Fruit fly (Drosophila melanogaster) whole organism, prepupa: ENCODE data around the gene Lgr3.

Source experiments
- Blimp-1 ChIP-seq: fragments of 200-800 bp; sonication (Bioruptor generic); optimal IDR thresholded peaks from 3 replicates; lab custom pipeline; 2017; ENCODE audit warnings: missing biosample characterization, missing genetic modification characterization, mild to moderate bottlenecking, moderate library complexity, missing genetic modification reagents
- CG10631 ChIP-seq: fragments of 200-800 bp; sonication (Bioruptor generic); optimal IDR thresholded peaks from 2 replicates; lab custom pipeline; 2016; ENCODE audit warnings: missing biosample characterization, missing genetic modification characterization
- CG10669 ChIP-seq: fragments of 200-800 bp; sonication (Bioruptor generic); optimal IDR thresholded peaks from 3 replicates; lab custom pipeline; 2018; ENCODE audit warnings: missing biosample characterization, mild to moderate bottlenecking, missing genetic modification characterization, moderate library complexity
- CG11294 ChIP-seq: fragments of 200-800 bp; sonication (Bioruptor generic); IDR thresholded peaks from 2 replicates; pipeline ENCODE4 v1.3.6; 2022; ENCODE audit warnings: missing biosample characterization, missing genetic modification characterization
- CG11762 ChIP-seq: fragments of 200-800 bp; sonication (Bioruptor generic); optimal IDR thresholded peaks from 3 replicates; lab custom pipeline; 2016; ENCODE audit warnings: missing biosample characterization, missing genetic modification characterization; ENCODE audit not compliant: insufficient read depth
- CG11902 ChIP-seq: fragments of 200-800 bp; sonication (Bioruptor generic); optimal IDR thresholded peaks from 3 replicates; lab custom pipeline; 2016; ENCODE audit warnings: missing biosample characterization, missing genetic modification characterization
- CG15336 ChIP-seq: fragments of 200-800 bp; sonication (Bioruptor generic); IDR thresholded peaks from 2 replicates; pipeline ENCODE4 v1.3.6; 2022; ENCODE audit warnings: missing biosample characterization, missing genetic modification characterization
- CG1621 ChIP-seq: fragments of 200-800 bp; sonication (Bioruptor generic); optimal IDR thresholded peaks from 3 replicates; lab custom pipeline; 2018; ENCODE audit warnings: missing biosample characterization, mild to moderate bottlenecking, missing genetic modification characterization
- CG16779 ChIP-seq: fragments of 200-800 bp; sonication (Bioruptor generic); optimal IDR thresholded peaks from 3 replicates; lab custom pipeline; 2017; ENCODE audit warnings: missing biosample characterization, mild to moderate bottlenecking, missing genetic modification characterization
- CG3032 ChIP-seq: fragments of 200-800 bp; optimal IDR thresholded peaks from 2 replicates; lab custom pipeline; 2019; ENCODE audit warnings: missing biosample characterization, mild to moderate bottlenecking, missing genetic modification characterization, moderate library complexity
- CG31627 ChIP-seq: fragments of 200-800 bp; sonication (Bioruptor generic); optimal IDR thresholded peaks from 3 replicates; lab custom pipeline; 2016; ENCODE audit warnings: missing biosample characterization, missing genetic modification characterization
- CG32006 ChIP-seq: fragments of 200-800 bp; sonication (Bioruptor generic); optimal IDR thresholded peaks from 3 replicates; lab custom pipeline; 2017; ENCODE audit warnings: missing biosample characterization, mild to moderate bottlenecking, missing genetic modification characterization
- CG34406 ChIP-seq: fragments of 200-800 bp; sonication (Bioruptor generic); optimal IDR thresholded peaks from 3 replicates; lab custom pipeline; 2016; ENCODE audit warnings: missing biosample characterization, missing genetic modification characterization
- CG3919 ChIP-seq: fragments of 200-800 bp; sonication (Bioruptor generic); optimal IDR thresholded peaks from 3 replicates; lab custom pipeline; 2016; ENCODE audit warnings: missing biosample characterization, missing genetic modification characterization
- CG4318 ChIP-seq: fragments of 200-800 bp; sonication (Bioruptor generic); optimal IDR thresholded peaks from 3 replicates; lab custom pipeline; 2017; ENCODE audit warnings: missing biosample characterization, mild to moderate bottlenecking, missing genetic modification characterization
- CG6163 ChIP-seq: fragments of 200-800 bp; sonication (Bioruptor generic); IDR thresholded peaks from 3 replicates; pipeline ENCODE4 v1.3.6; 2022; ENCODE audit warnings: missing biosample characterization, missing genetic modification characterization
- CG6276 ChIP-seq: fragments of 200-800 bp; sonication (Bioruptor generic); optimal IDR thresholded peaks from 2 replicates; lab custom pipeline; 2017; ENCODE audit warnings: missing biosample characterization, mild to moderate bottlenecking, missing genetic modification characterization
- CG6792 ChIP-seq: fragments of 200-800 bp; sonication (Bioruptor generic); optimal IDR thresholded peaks from 3 replicates; lab custom pipeline; 2016; ENCODE audit warnings: missing biosample characterization, missing genetic modification characterization
- CG6808 ChIP-seq: fragments of 200-800 bp; sonication (Bioruptor generic); optimal IDR thresholded peaks from 3 replicates; lab custom pipeline; 2017; ENCODE audit warnings: missing biosample characterization, missing genetic modification characterization, mild to moderate bottlenecking, moderate library complexity, missing genetic modification reagents
- CG6854 ChIP-seq: fragments of 200-800 bp; sonication (Bioruptor generic); optimal IDR thresholded peaks from 2 replicates; lab custom pipeline; 2017; ENCODE audit warnings: missing biosample characterization, mild to moderate bottlenecking, missing genetic modification characterization
- CG7368 ChIP-seq: fragments of 200-800 bp; sonication (Bioruptor generic); optimal IDR thresholded peaks from 3 replicates; lab custom pipeline; 2016; ENCODE audit warnings: missing biosample characterization, missing genetic modification characterization
- CG8319 ChIP-seq: fragments of 200-800 bp; sonication (Bioruptor generic); optimal IDR thresholded peaks from 3 replicates; lab custom pipeline; 2016; ENCODE audit warnings: missing biosample characterization, missing genetic modification characterization
- CG8632 ChIP-seq: fragments of 200-800 bp; sonication (Bioruptor generic); optimal IDR thresholded peaks from 3 replicates; lab custom pipeline; 2016; ENCODE audit warnings: missing biosample characterization, missing genetic modification characterization
- Eip75B ChIP-seq: fragments of 200-800 bp; sonication (Bioruptor generic); optimal IDR thresholded peaks from 3 replicates; lab custom pipeline; 2016; ENCODE audit warnings: missing biosample characterization, missing genetic modification characterization
- Eip78C ChIP-seq: fragments of 200-800 bp; sonication (Bioruptor generic); peaks from one replicate; lab custom pipeline; 2016; ENCODE audit warnings: missing biosample characterization, missing genetic modification characterization
- Eip93F ChIP-seq: fragments of 200-800 bp; sonication (Bioruptor generic); optimal IDR thresholded peaks from 2 replicates; lab custom pipeline; 2016; ENCODE audit warnings: missing biosample characterization, mild to moderate bottlenecking, missing genetic modification characterization
- Ets21C ChIP-seq: fragments of 200-800 bp; sonication (Bioruptor generic); optimal IDR thresholded peaks from 3 replicates; lab custom pipeline; 2016; ENCODE audit warnings: missing biosample characterization, missing genetic modification characterization
- Hr38 ChIP-seq: sonication (Bioruptor generic); optimal IDR thresholded peaks from 2 replicates; lab custom pipeline; 2016; ENCODE audit warnings: missing biosample characterization, missing genetic modification characterization
- Hr39 ChIP-seq: fragments of 200-800 bp; sonication (Bioruptor generic); optimal IDR thresholded peaks from 2 replicates; lab custom pipeline; 2016; ENCODE audit warnings: missing biosample characterization, missing genetic modification characterization
- Hr4 ChIP-seq: fragments of 200-800 bp; sonication (Bioruptor generic); optimal IDR thresholded peaks from 3 replicates; lab custom pipeline; 2016; ENCODE audit warnings: missing biosample characterization, missing genetic modification characterization
- Met ChIP-seq: fragments of 200-800 bp; sonication (Bioruptor generic); optimal IDR thresholded peaks from 3 replicates; lab custom pipeline; 2016; ENCODE audit warnings: missing biosample characterization, missing genetic modification characterization
- OdsH ChIP-seq: fragments of 200-800 bp; sonication (Bioruptor generic); optimal IDR thresholded peaks from 3 replicates; lab custom pipeline; 2016; ENCODE audit warnings: missing biosample characterization, missing genetic modification characterization
- Smox ChIP-seq: fragments of 200-800 bp; sonication (Bioruptor generic); optimal IDR thresholded peaks from 3 replicates; lab custom pipeline; 2016; ENCODE audit warnings: missing biosample characterization, missing genetic modification characterization
- Sox102F ChIP-seq: fragments of 200-800 bp; sonication (Bioruptor generic); optimal IDR thresholded peaks from 2 replicates; lab custom pipeline; 2016; ENCODE audit warnings: missing biosample characterization, mild to moderate bottlenecking, missing genetic modification characterization
- Sox14 ChIP-seq: fragments of 200-800 bp; sonication (Bioruptor generic); optimal IDR thresholded peaks from 3 replicates; lab custom pipeline; 2016; ENCODE audit warnings: missing biosample characterization, missing genetic modification characterization
- Sox15 ChIP-seq: fragments of 200-800 bp; sonication (Bioruptor generic); optimal IDR thresholded peaks from 3 replicates; lab custom pipeline; 2016; ENCODE audit warnings: missing biosample characterization, missing genetic modification characterization
- acj6 ChIP-seq: fragments of 200-800 bp; sonication (Bioruptor generic); optimal IDR thresholded peaks from 3 replicates; lab custom pipeline; 2016; ENCODE audit warnings: missing biosample characterization, missing genetic modification characterization
- dac ChIP-seq: fragments of 200-800 bp; sonication (Bioruptor generic); optimal IDR thresholded peaks from 2 replicates; lab custom pipeline; 2017; ENCODE audit warnings: missing biosample characterization, mild to moderate bottlenecking, missing genetic modification characterization
- dsx ChIP-seq: fragments of 200-800 bp; optimal IDR thresholded peaks from 3 replicates; lab custom pipeline; 2019; ENCODE audit warnings: missing biosample characterization, mild to moderate bottlenecking, missing genetic modification characterization, moderate library complexity; ENCODE audit not compliant: poor library complexity, severe bottlenecking
- eg ChIP-seq: fragments of 200-800 bp; sonication (Bioruptor generic); IDR thresholded peaks from 3 replicates; pipeline ENCODE4 v1.3.6; 2022; ENCODE audit warnings: missing biosample characterization, missing genetic modification characterization
- esn ChIP-seq: fragments of 200-800 bp; sonication (Bioruptor generic); optimal IDR thresholded peaks from 2 replicates; lab custom pipeline; 2016; ENCODE audit warnings: missing biosample characterization, mild to moderate bottlenecking, missing genetic modification characterization, moderate library complexity
- fd59A ChIP-seq: fragments of 200-800 bp; sonication (Bioruptor generic); optimal IDR thresholded peaks from 2 replicates; lab custom pipeline; 2017; ENCODE audit warnings: missing biosample characterization, mild to moderate bottlenecking, missing genetic modification characterization, missing genetic modification reagents
- fd85E ChIP-seq: fragments of 200-800 bp; sonication (Bioruptor generic); optimal IDR thresholded peaks from 3 replicates; lab custom pipeline; 2016; ENCODE audit warnings: missing biosample characterization, missing genetic modification characterization
- fkh ChIP-seq: fragments of 200-800 bp; sonication (Bioruptor generic); optimal IDR thresholded peaks from 3 replicates; lab custom pipeline; 2017; ENCODE audit warnings: missing biosample characterization, mild to moderate bottlenecking, missing genetic modification characterization, moderate library complexity
- lz ChIP-seq: fragments of 200-800 bp; sonication (Bioruptor generic); optimal IDR thresholded peaks from 3 replicates; lab custom pipeline; 2016; ENCODE audit warnings: missing biosample characterization, missing genetic modification characterization
- pdm3 ChIP-seq: fragments of 200-800 bp; sonication (Bioruptor generic); optimal IDR thresholded peaks from 3 replicates; lab custom pipeline; 2016; ENCODE audit warnings: missing biosample characterization, missing genetic modification characterization
- spab ChIP-seq: fragments of 200-800 bp; sonication (Bioruptor generic); optimal IDR thresholded peaks from 2 replicates; lab custom pipeline; 2017; ENCODE audit warnings: missing biosample characterization, mild to moderate bottlenecking, missing genetic modification characterization, missing genetic modification reagents
- ss ChIP-seq, 2 experiments: fragments of 200-800 bp; sonication (Bioruptor generic); optimal IDR thresholded peaks; 2 replicates in 1 of 2; 3 replicates in 1 of 2; lab custom pipeline; 2017 to 2018; ENCODE audit warnings: mild to moderate bottlenecking in 2 of 2, missing biosample characterization in 2 of 2, missing genetic modification characterization in 2 of 2, moderate library complexity in 1 of 2
- svp ChIP-seq: fragments of 200-800 bp; sonication (Bioruptor generic); peaks from one replicate; lab custom pipeline; 2016; ENCODE audit warnings: missing biosample characterization, missing genetic modification characterization
- topi ChIP-seq: fragments of 200-800 bp; sonication (Bioruptor generic); optimal IDR thresholded peaks from 3 replicates; lab custom pipeline; 2016; ENCODE audit warnings: missing biosample characterization, missing genetic modification characterization
- vri ChIP-seq: fragments of 200-800 bp; sonication (Bioruptor generic); optimal IDR thresholded peaks from 3 replicates; lab custom pipeline; 2016; ENCODE audit warnings: missing biosample characterization, mild to moderate bottlenecking, missing genetic modification characterization

The Lgr3 gene

DNA sequence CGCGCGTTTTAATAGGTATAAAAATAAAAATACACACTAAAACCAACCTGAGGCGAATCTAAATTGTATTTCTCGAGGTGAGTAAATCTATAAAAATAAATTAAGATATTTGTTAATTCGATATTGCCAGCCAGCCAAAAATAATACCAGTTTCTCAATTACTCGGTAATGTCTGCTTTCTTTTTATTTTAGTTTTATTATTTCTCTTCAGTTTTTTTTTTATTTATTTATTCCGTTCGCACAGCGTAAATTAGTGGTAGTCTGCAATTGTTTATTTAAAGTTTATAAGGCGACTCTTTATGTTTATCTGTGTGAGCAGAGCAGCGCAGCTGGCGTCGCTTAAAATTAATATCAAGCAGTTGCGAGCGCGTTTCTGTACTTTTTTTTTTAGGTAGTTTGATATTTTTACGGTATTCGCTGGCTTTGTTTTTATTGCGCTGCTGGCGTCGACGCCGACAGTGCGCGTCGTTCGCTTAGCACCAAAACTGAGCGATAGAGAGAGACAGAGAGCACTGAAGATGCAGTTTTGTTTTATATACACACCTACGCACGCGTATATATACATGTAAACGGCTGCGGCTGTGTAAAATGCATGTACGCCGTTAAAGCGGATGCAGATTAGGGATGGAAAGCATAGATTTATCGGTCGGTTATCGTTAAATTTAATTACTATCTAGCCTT, 17.9 kb upstream of the Lgr3 start:
- no peak for TF ChIP-seq CG11762 (GFP tag; lab: Kevin White, UChicago)
- TF ChIP-seq Sox102F = peak; percentile 28
- peak; percentile 46 for TF ChIP-seq lz (GFP tag; lab: Kevin White, UChicago)
- peak; percentile 41 for TF ChIP-seq CG10669 (GFP tag; lab: Kevin White, UChicago)
- no peak for TF ChIP-seq CG4318 (GFP tag; lab: Kevin White, UChicago)
- peak; percentile 43 for TF ChIP-seq CG8319 (GFP tag; lab: Kevin White, UChicago)
- TF ChIP-seq CG6808 (GFP tag; lab: Kevin White, UChicago) = peak; percentile 44
- TF ChIP-seq Hr4 (GFP tag; lab: Kevin White, UChicago) = peak; percentile 33
- no peak for TF ChIP-seq Ets21C (GFP tag; lab: Kevin White, UChicago)
- TF ChIP-seq eg (GFP tag; lab: Robert Waterston, UW) = peak; percentile 78; the same call in 2 of the 3 replicates
- TF ChIP-seq CG34406 (GFP tag; lab: Kevin White, UChicago) = no peak
- TF ChIP-seq CG32006 (GFP tag; lab: Kevin White, UChicago) = peak; percentile 46
- peak; percentile 40 for TF ChIP-seq esn
- no peak for TF ChIP-seq Blimp-1 (GFP tag; lab: Kevin White, UChicago)
- no peak for TF ChIP-seq Hr38 (GFP tag; lab: Kevin White, UChicago)
- peak; percentile 35 for TF ChIP-seq Hr39
- peak; percentile 43 for TF ChIP-seq Sox14
- TF ChIP-seq CG11902 = no peak
- no peak for TF ChIP-seq Eip75B
- peak; percentile 43 for TF ChIP-seq pdm3 (GFP tag; lab: Kevin White, UChicago)
- TF ChIP-seq Smox = no peak
- peak; percentile 83 for TF ChIP-seq CG1621 (tag; lab: Kevin White, UChicago)
- peak; percentile 71 for TF ChIP-seq Eip78C
- TF ChIP-seq dsx (GFP tag; lab: Kevin White, UChicago) = peak; percentile 81
- TF ChIP-seq Eip93F (GFP tag; lab: Kevin White, UChicago) = no peak
- peak; percentile 73 for TF ChIP-seq svp (GFP tag; lab: Kevin White, UChicago)
- peak; percentile 19 for TF ChIP-seq CG16779
- peak; percentile 80 for TF ChIP-seq CG6276 (GFP tag; lab: Kevin White, UChicago)
- peak; percentile 65 to 84 for TF ChIP-seq ss (GFP tag; optimal IDR thresholded peaks at IDR 0.05; lab: Kevin White, UChicago)
- peak; percentile 72 for TF ChIP-seq fkh (GFP tag; lab: Kevin White, UChicago)
- 0 out of 2 replicates have a peak, but pooled peaks have one; percentile 13 for TF ChIP-seq CG11294 (GFP tag; lab: Robert Waterston, UW)
- TF ChIP-seq fd85E (GFP tag; lab: Kevin White, UChicago) = no peak
- TF ChIP-seq Sox15 (GFP tag; lab: Kevin White, UChicago) = no peak
- peak; percentile 62 for TF ChIP-seq dac (GFP tag; lab: Kevin White, UChicago)
- TF ChIP-seq CG10631 (GFP tag; lab: Kevin White, UChicago) = no peak
- peak; percentile 15 for TF ChIP-seq CG6854
- no peak for TF ChIP-seq vri (GFP tag; lab: Kevin White, UChicago)
- TF ChIP-seq CG3919 (GFP tag; lab: Kevin White, UChicago) = peak; percentile 39
- peak; percentile 38 for TF ChIP-seq spab (GFP tag; lab: Kevin White, UChicago)
- TF ChIP-seq CG7368 (GFP tag; lab: Kevin White, UChicago) = peak; percentile 22
- TF ChIP-seq acj6 (GFP tag; lab: Kevin White, UChicago) = no peak
- peak; percentile 64 for TF ChIP-seq CG3032
- TF ChIP-seq CG31627 (GFP tag; lab: Kevin White, UChicago) = no peak
- peak; percentile 21 for TF ChIP-seq fd59A (GFP tag; lab: Kevin White, UChicago)
- peak; percentile 49 for TF ChIP-seq topi (GFP tag; lab: Kevin White, UChicago)
- peak; percentile 68 for TF ChIP-seq CG15336 (GFP tag; lab: Robert Waterston, UW)
- no peak for TF ChIP-seq CG8632 (GFP tag; lab: Kevin White, UChicago)
- peak; percentile 5 for TF ChIP-seq CG6792
- TF ChIP-seq Met = peak; percentile 43
- peak; percentile 83 for TF ChIP-seq CG6163 (GFP tag; lab: Robert Waterston, UW)
- peak; percentile 26 for TF ChIP-seq OdsH (GFP tag; lab: Kevin White, UChicago)
